Worm (Caenorhabditis elegans) whole organism, late embryonic: Measurements from ENCODE around the gene wht-6.

Source experiments
- C38D4.7 ChIP-seq: fragments of 200-800 bp; sonication (Bioruptor generic); optimal IDR thresholded peaks from 2 replicates; lab custom pipeline; 2018; ENCODE audit warnings: mild to moderate bottlenecking, missing genetic modification characterization, moderate library complexity, missing compliant biosample characterization
- fax-1 ChIP-seq: sonication (generic microtip); optimal IDR thresholded peaks from 2 replicates; lab custom pipeline; 2016; ENCODE audit warnings: missing genotype, missing genetic modification characterization, missing compliant biosample characterization
- nhr-232 ChIP-seq: sonication (generic microtip); optimal IDR thresholded peaks from 2 replicates; lab custom pipeline; 2016; ENCODE audit warnings: missing genetic modification characterization, missing compliant biosample characterization
- pag-3 ChIP-seq: sonication (generic microtip); optimal IDR thresholded peaks from 2 replicates; lab custom pipeline; 2016; ENCODE audit warnings: missing compliant biosample characterization, missing genetic modification characterization, borderline replicate concordance
- pax-1 ChIP-seq: fragments of 150-350 bp; optimal IDR thresholded peaks from 2 replicates; lab custom pipeline; 2014; ENCODE audit warnings: missing biosample characterization, missing genetic modification characterization
- pha-4 ChIP-seq: fragments of 150-350 bp; optimal IDR thresholded peaks from 2 replicates; lab custom pipeline; 2018; ENCODE audit warnings: missing biosample characterization, missing genetic modification reagents, missing genetic modification characterization
- pros-1 ChIP-seq: fragments of 150-350 bp; optimal IDR thresholded peaks from 2 replicates; lab custom pipeline; 2014; ENCODE audit warnings: missing biosample characterization, missing genetic modification reagents, missing genetic modification characterization
- unc-42 ChIP-seq: sonication (generic microtip); optimal IDR thresholded peaks from 2 replicates; lab custom pipeline; 2016; ENCODE audit warnings: missing genotype, missing genetic modification characterization, missing compliant biosample characterization
- ztf-16 ChIP-seq: sonication (generic microtip); optimal IDR thresholded peaks from 2 replicates; lab custom pipeline; 2017; ENCODE audit warnings: missing genetic modification characterization, missing compliant biosample characterization

Gene wht-6

ce11 chrIII:6519949-6520348 is 48.4 kb downstream of the wht-6 start, which contains the start of gene C09E7.10:
Gene C09E7.10 (minus strand): TSS chrIII:6520049.
- TF ChIP-seq ztf-16 (tag; lab: Kevin White, UChicago) (no peak), pax-1 (tag; lab: Kevin White, UChicago) (no peak), unc-42 (no peak), nhr-232 (no peak), pha-4 (tag; lab: Kevin White, UChicago) (no peak), pros-1 (tag; lab: Kevin White, UChicago) (no peak), pag-3 (no peak), C38D4.7 (no peak), fax-1 (tag; lab: Kevin White, UChicago) (no peak)
- TF ChIP-seq, all 69 proteins: peak for 0
